Fruit fly (Drosophila melanogaster) whole organism, embryonic: Measurements from ENCODE around the gene Rpp30.

Source experiments
- CG10209 ChIP-seq: fragments of 200-800 bp; sonication (Bioruptor generic); optimal IDR thresholded peaks from 3 replicates; lab custom pipeline; 2017; ENCODE audit warnings: missing biosample characterization, mild to moderate bottlenecking, missing genetic modification characterization, missing genetic modification reagents
- CG10959 ChIP-seq: fragments of 200-800 bp; sonication (Bioruptor generic); IDR thresholded peaks from 2 replicates; pipeline ENCODE4 v1.3.6; 2022; ENCODE audit warnings: missing biosample characterization, missing genetic modification characterization
- CG12236 ChIP-seq: fragments of 200-800 bp; sonication (Bioruptor generic); optimal IDR thresholded peaks from 2 replicates; lab custom pipeline; 2016; ENCODE audit warnings: missing biosample characterization, missing genetic modification characterization
- CG12391 ChIP-seq: fragments of 200-800 bp; sonication (Bioruptor generic); optimal IDR thresholded peaks from 3 replicates; lab custom pipeline; 2018; ENCODE audit warnings: missing biosample characterization, mild to moderate bottlenecking, missing genetic modification characterization, moderate library complexity
- CG14050 ChIP-seq: fragments of 200-800 bp; sonication (Bioruptor generic); IDR thresholded peaks from 3 replicates; pipeline ENCODE4 v1.3.6; 2022; ENCODE audit warnings: missing biosample characterization, missing genetic modification characterization
- CG14441 ChIP-seq: fragments of 200-800 bp; sonication (Bioruptor generic); IDR thresholded peaks from 2 replicates; pipeline ENCODE4 v1.3.6; 2022; ENCODE audit warnings: missing biosample characterization, missing genetic modification characterization
- CG15011 ChIP-seq: fragments of 200-800 bp; sonication (Bioruptor generic); optimal IDR thresholded peaks from 3 replicates; lab custom pipeline; 2018; ENCODE audit warnings: missing biosample characterization, mild to moderate bottlenecking, missing genetic modification characterization
- CG15073 ChIP-seq: fragments of 200-800 bp; sonication (Bioruptor generic); optimal IDR thresholded peaks from 2 replicates; lab custom pipeline; 2016; ENCODE audit warnings: missing biosample characterization, missing genetic modification characterization
- CG1602 ChIP-seq: fragments of 200-800 bp; sonication (Bioruptor generic); optimal IDR thresholded peaks from 3 replicates; lab custom pipeline; 2016; ENCODE audit warnings: missing biosample characterization, missing genetic modification characterization
- CG1792 ChIP-seq: fragments of 200-800 bp; sonication (Bioruptor generic); optimal IDR thresholded peaks from 2 replicates; lab custom pipeline; 2016; ENCODE audit warnings: missing biosample characterization, missing genetic modification characterization
- CG18476 ChIP-seq: fragments of 200-800 bp; sonication (Bioruptor generic); optimal IDR thresholded peaks from 2 replicates; lab custom pipeline; 2016; ENCODE audit warnings: missing biosample characterization, mild to moderate bottlenecking, missing genetic modification characterization
- CG30020 ChIP-seq: fragments of 200-800 bp; optimal IDR thresholded peaks from 2 replicates; lab custom pipeline; 2019; ENCODE audit warnings: missing biosample characterization, mild to moderate bottlenecking, missing genetic modification characterization, moderate library complexity
- CG30431 ChIP-seq: fragments of 200-800 bp; sonication (Bioruptor generic); optimal IDR thresholded peaks from 2 replicates; lab custom pipeline; 2017; ENCODE audit warnings: missing biosample characterization, missing genetic modification characterization
- CG4282 ChIP-seq: fragments of 200-800 bp; sonication (Bioruptor generic); optimal IDR thresholded peaks from 2 replicates; lab custom pipeline; 2016; ENCODE audit warnings: missing biosample characterization, missing genetic modification characterization
- CG4424 ChIP-seq: fragments of 200-800 bp; sonication (Bioruptor generic); optimal IDR thresholded peaks from 3 replicates; lab custom pipeline; 2016; ENCODE audit warnings: missing biosample characterization, missing genetic modification characterization
- CG4730 ChIP-seq: fragments of 200-800 bp; sonication (Bioruptor generic); IDR thresholded peaks from 2 replicates; pipeline ENCODE4 v1.3.6; 2022; ENCODE audit warnings: missing biosample characterization, missing genetic modification characterization
- CG6791 ChIP-seq: fragments of 200-800 bp; sonication (Bioruptor generic); IDR thresholded peaks from 3 replicates; pipeline ENCODE4 v1.3.6; 2022; ENCODE audit warnings: missing biosample characterization, missing genetic modification characterization; ENCODE audit not compliant: partially characterized antibody
- CG7556 ChIP-seq: fragments of 200-800 bp; sonication (Bioruptor generic); optimal IDR thresholded peaks from 2 replicates; lab custom pipeline; 2017; ENCODE audit warnings: missing biosample characterization, mild to moderate bottlenecking, missing genetic modification characterization
- CTCF ChIP-seq: fragments of 200-800 bp; sonication (Bioruptor generic); optimal IDR thresholded peaks from 2 replicates; lab custom pipeline; 2017; ENCODE audit warnings: missing biosample characterization, mild to moderate bottlenecking, missing genetic modification characterization, moderate library complexity
- D19A ChIP-seq: fragments of 200-800 bp; optimal IDR thresholded peaks from 3 replicates; lab custom pipeline; 2019; ENCODE audit warnings: missing biosample characterization, mild to moderate bottlenecking, missing genetic modification characterization, moderate library complexity
- Deaf1 ChIP-seq: fragments of 200-800 bp; optimal IDR thresholded peaks from 3 replicates; lab custom pipeline; 2019; ENCODE audit warnings: missing biosample characterization, mild to moderate bottlenecking, missing genetic modification characterization, moderate library complexity
- Dek ChIP-seq: fragments of 200-800 bp; sonication (Bioruptor generic); optimal IDR thresholded peaks from 3 replicates; lab custom pipeline; 2019; ENCODE audit warnings: missing biosample characterization, mild to moderate bottlenecking, missing genetic modification characterization, moderate library complexity
- Dfd ChIP-seq, 2 experiments: fragments of >200 bp; optimal IDR thresholded peaks; 2 replicates each; lab custom pipeline; 2017; ENCODE audit warnings: missing biosample characterization in 2 of 2, missing genetic modification characterization in 2 of 2
- E2f2 ChIP-seq: fragments of 200-800 bp; sonication (Bioruptor generic); IDR thresholded peaks from 2 replicates; pipeline ENCODE4 v1.3.6; 2022; ENCODE audit warnings: missing biosample characterization, missing genetic modification characterization
- Elba2 ChIP-seq: fragments of 200-800 bp; sonication (Bioruptor generic); optimal IDR thresholded peaks from 3 replicates; lab custom pipeline; 2016; ENCODE audit warnings: missing biosample characterization, missing genetic modification characterization
- Lhr ChIP-seq: fragments of 200-800 bp; sonication (Bioruptor generic); optimal IDR thresholded peaks from 3 replicates; lab custom pipeline; 2017; ENCODE audit warnings: mild to moderate bottlenecking, missing biosample characterization, missing genetic modification reagents, missing genetic modification characterization
- Med ChIP-seq: fragments of 200-800 bp; sonication (Bioruptor generic); peaks from one replicate; lab custom pipeline; 2016; ENCODE audit warnings: missing biosample characterization, missing genetic modification characterization, mild to moderate bottlenecking, inconsistent platforms, moderate library complexity
- Mes4 ChIP-seq: fragments of 200-800 bp; sonication (Bioruptor generic); optimal IDR thresholded peaks from 2 replicates; lab custom pipeline; 2016; ENCODE audit warnings: missing biosample characterization, missing genetic modification characterization
- Mrtf ChIP-seq: fragments of 200-800 bp; sonication (Bioruptor generic); IDR thresholded peaks from 3 replicates; pipeline ENCODE4 v1.3.6; 2022; ENCODE audit warnings: missing biosample characterization, missing genetic modification characterization
- Neu2 ChIP-seq: fragments of 200-800 bp; sonication (Bioruptor generic); optimal IDR thresholded peaks from 3 replicates; lab custom pipeline; 2016; ENCODE audit warnings: missing biosample characterization, missing genetic modification characterization, borderline replicate concordance
- Sox100B ChIP-seq: fragments of 200-800 bp; sonication (Bioruptor generic); optimal IDR thresholded peaks from 3 replicates; lab custom pipeline; 2018; ENCODE audit warnings: missing biosample characterization, mild to moderate bottlenecking, missing genetic modification characterization
- Sry-δ ChIP-seq: fragments of 200-800 bp; sonication (Bioruptor generic); optimal IDR thresholded peaks from 2 replicates; lab custom pipeline; 2016; ENCODE audit warnings: missing biosample characterization, missing genetic modification characterization
- Usf ChIP-seq: fragments of 200-800 bp; sonication (Bioruptor generic); optimal IDR thresholded peaks from 2 replicates; lab custom pipeline; 2017; ENCODE audit warnings: missing genotype, missing biosample characterization, missing genetic modification characterization
- Vsx1 ChIP-seq: fragments of 200-800 bp; sonication (Bioruptor generic); optimal IDR thresholded peaks from 2 replicates; lab custom pipeline; 2017; ENCODE audit warnings: missing biosample characterization, mild to moderate bottlenecking, missing genetic modification characterization, missing genetic modification reagents
- ab ChIP-seq: fragments of 200-800 bp; sonication (Bioruptor generic); optimal IDR thresholded peaks from 2 replicates; lab custom pipeline; 2016; ENCODE audit warnings: missing biosample characterization, missing genetic modification characterization
- abd-A ChIP-seq: fragments of 200-800 bp; sonication (Bioruptor generic); optimal IDR thresholded peaks from 3 replicates; lab custom pipeline; 2019; ENCODE audit warnings: missing biosample characterization, mild to moderate bottlenecking, missing genetic modification characterization, moderate library complexity
- al ChIP-seq: fragments of 200-800 bp; sonication (Bioruptor generic); IDR thresholded peaks from 2 replicates; pipeline ENCODE4 v1.3.6; 2022; ENCODE audit warnings: missing biosample characterization, missing genetic modification characterization
- ap ChIP-seq: fragments of 200-800 bp; sonication (Bioruptor generic); IDR thresholded peaks from 2 replicates; pipeline ENCODE4 v1.3.6; 2022; ENCODE audit warnings: missing biosample characterization, missing genetic modification characterization
- az2 ChIP-seq: fragments of 200-800 bp; sonication (Bioruptor generic); optimal IDR thresholded peaks from 3 replicates; lab custom pipeline; 2016; ENCODE audit warnings: missing biosample characterization, missing genetic modification characterization
- bbx ChIP-seq: fragments of 200-800 bp; sonication (Bioruptor generic); IDR thresholded peaks from 2 replicates; pipeline ENCODE4 v1.3.6; 2022; ENCODE audit warnings: missing biosample characterization, missing genetic modification characterization; ENCODE audit not compliant: partially characterized antibody
- fd96Cb ChIP-seq: fragments of 200-800 bp; sonication (Bioruptor generic); optimal IDR thresholded peaks from 2 replicates; lab custom pipeline; 2018; ENCODE audit warnings: missing biosample characterization, mild to moderate bottlenecking, missing genetic modification characterization, moderate library complexity
- gsb-n ChIP-seq: fragments of 200-800 bp; sonication (Bioruptor generic); optimal IDR thresholded peaks from 3 replicates; lab custom pipeline; 2018; ENCODE audit warnings: missing biosample characterization, mild to moderate bottlenecking, missing genetic modification characterization
- inv ChIP-seq: fragments of 200-800 bp; sonication (Bioruptor generic); IDR thresholded peaks from 2 replicates; pipeline ENCODE4 v1.3.6; 2022; ENCODE audit warnings: missing biosample characterization, missing genetic modification characterization; ENCODE audit not compliant: partially characterized antibody
- org-1 ChIP-seq: fragments of 200-800 bp; sonication (Bioruptor generic); optimal IDR thresholded peaks from 2 replicates; lab custom pipeline; 2017; ENCODE audit warnings: missing biosample characterization, missing genetic modification characterization
- pb ChIP-seq: fragments of 200-800 bp; sonication (Bioruptor generic); optimal IDR thresholded peaks from 3 replicates; lab custom pipeline; 2016; ENCODE audit warnings: missing biosample characterization, missing genetic modification characterization
- peb ChIP-seq: fragments of 200-800 bp; sonication (Bioruptor generic); IDR thresholded peaks from 2 replicates; pipeline ENCODE4 v1.3.6; 2022; ENCODE audit warnings: missing biosample characterization, missing genetic modification characterization
- slbo ChIP-seq: fragments of 200-800 bp; sonication (Bioruptor generic); IDR thresholded peaks from 2 replicates; pipeline ENCODE4 v1.3.6; 2022; ENCODE audit warnings: missing biosample characterization, missing genetic modification characterization
- tll ChIP-seq, 2 experiments: fragments of 200-800 bp in 1 of 2; fragments of >200 bp in 1 of 2; sonication (Bioruptor generic) in 1 of 2; optimal IDR thresholded peaks; 2 replicates each; lab custom pipeline; 2017 to 2019; ENCODE audit warnings: missing biosample characterization in 2 of 2, missing genetic modification characterization in 2 of 2, mild to moderate bottlenecking in 1 of 2, moderate library complexity in 1 of 2
- usp ChIP-seq: fragments of >200 bp; optimal IDR thresholded peaks from 2 replicates; lab custom pipeline; 2017; ENCODE audit warnings: missing biosample characterization, missing genetic modification characterization
- zen2 ChIP-seq: fragments of 200-800 bp; sonication (Bioruptor generic); IDR thresholded peaks from 3 replicates; pipeline ENCODE4 v1.3.6; 2022; ENCODE audit warnings: missing biosample characterization, missing genetic modification characterization; ENCODE audit not compliant: partially characterized antibody

The Rpp30 gene

DNA sequence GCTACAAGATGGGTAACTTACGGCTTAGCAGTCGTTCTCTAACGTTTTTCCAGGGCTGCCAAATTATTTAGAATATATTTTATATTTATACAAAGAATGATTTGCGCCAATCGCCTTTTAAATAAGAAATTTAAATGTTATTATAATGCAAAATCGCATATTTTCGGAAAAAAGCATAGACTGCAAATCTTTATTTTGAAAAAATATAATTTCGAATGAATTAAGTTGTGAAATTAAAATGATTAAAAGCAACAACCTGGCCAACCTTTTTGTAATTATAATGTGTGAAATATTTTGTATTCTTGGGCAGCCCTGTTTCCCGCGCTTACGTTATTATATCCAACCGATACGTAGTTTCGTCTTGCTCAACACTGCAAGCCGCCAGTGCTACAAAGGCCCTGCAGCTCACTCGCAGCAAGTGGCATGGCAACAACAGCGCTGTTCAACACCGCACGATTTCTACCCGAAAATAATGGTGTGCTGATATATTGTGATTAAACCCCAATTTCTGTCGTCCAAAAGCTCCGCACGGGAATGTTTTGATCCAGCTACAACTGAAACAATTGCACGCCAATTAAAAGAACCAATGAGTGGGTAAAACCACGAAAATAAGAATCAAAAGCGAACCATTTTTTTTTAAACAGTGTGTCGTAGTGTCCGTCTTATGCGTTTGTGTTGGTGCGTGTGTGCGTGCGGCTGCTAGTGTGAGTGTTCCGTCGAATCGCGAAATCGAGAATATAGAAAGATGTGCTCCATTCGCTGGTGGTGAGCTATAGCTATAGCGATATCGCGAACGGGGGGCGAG lies 45.5 kb upstream of the Rpp30 start, which contains the start of gene Pi3K21B (continued):
- TF ChIP-seq CG15011 = peak; percentile 83
- TF ChIP-seq Dfd (GFP tag; optimal IDR thresholded peaks at IDR 0.05; lab: Kevin White, UChicago) = peak in 1 of 2 experiments; percentile 56
- TF ChIP-seq gsb-n (tag; lab: Kevin White, UChicago) = peak; percentile 82
- TF ChIP-seq abd-A = peak; percentile 53
- peak; percentile 29 for TF ChIP-seq CTCF
- peak; percentile 60 for TF ChIP-seq Lhr (GFP tag; lab: Kevin White, UChicago)
- TF ChIP-seq org-1 = peak; percentile 73
- TF ChIP-seq CG18476 (GFP tag; lab: Kevin White, UChicago) = peak; percentile 79
- TF ChIP-seq az2 (GFP tag; lab: Kevin White, UChicago) = peak; percentile 87
- peak; percentile 80 for TF ChIP-seq Usf (GFP tag; lab: Kevin White, UChicago)
- TF ChIP-seq tll (GFP tag; optimal IDR thresholded peaks at IDR 0.05; lab: Kevin White, UChicago) = no peak
- peak; percentile 90 for TF ChIP-seq Sox100B (GFP tag; lab: Kevin White, UChicago)
- peak; percentile 96 for TF ChIP-seq slbo (GFP tag; lab: Robert Waterston, UW)
- TF ChIP-seq Mrtf (GFP tag; lab: Robert Waterston, UW) = no peak; the same call in none of the 3 replicates
- peak; percentile 91 for TF ChIP-seq Dek (tag; lab: Kevin White, UChicago)
- TF ChIP-seq CG15073 (GFP tag; lab: Kevin White, UChicago) = peak; percentile 67
- TF ChIP-seq CG6791 (GFP tag; lab: Robert Waterston, UW) = peak; percentile 73
- peak; percentile 93 for TF ChIP-seq CG12391
- TF ChIP-seq CG30020 (tag; lab: Kevin White, UChicago) = peak; percentile 75
- peak; percentile 80 for TF ChIP-seq CG14441 (GFP tag; lab: Robert Waterston, UW)
- peak; percentile 61 for TF ChIP-seq Elba2 (GFP tag; lab: Kevin White, UChicago)
- TF ChIP-seq al (GFP tag; lab: Robert Waterston, UW) = peak; percentile 77
- TF ChIP-seq CG30431 (GFP tag; lab: Kevin White, UChicago) = peak; percentile 79
- peak; percentile 54 for TF ChIP-seq bbx
- TF ChIP-seq CG10209 = peak; percentile 92
- peak; percentile 78 for TF ChIP-seq D19A (tag; lab: Kevin White, UChicago)
- peak; percentile 88 for TF ChIP-seq E2f2 (GFP tag; lab: Robert Waterston, UW)
- peak; percentile 90 for TF ChIP-seq CG1602
- peak; percentile 64 for TF ChIP-seq CG14050 (GFP tag; lab: Robert Waterston, UW)
- peak; percentile 78 for TF ChIP-seq ap (GFP tag; lab: Robert Waterston, UW)
- TF ChIP-seq CG4730 (GFP tag; lab: Robert Waterston, UW) = peak; percentile 58
- TF ChIP-seq zen2 (GFP tag; lab: Robert Waterston, UW) = no peak
- peak; percentile 77 for TF ChIP-seq CG12236
- TF ChIP-seq Sry-δ (GFP tag; lab: Kevin White, UChicago) = peak; percentile 62
- TF ChIP-seq inv (GFP tag; lab: Robert Waterston, UW) = no peak
- TF ChIP-seq Deaf1 = peak; percentile 28
- TF ChIP-seq Vsx1 (GFP tag; lab: Kevin White, UChicago) = peak; percentile 61
- peak; percentile 99 for TF ChIP-seq Med (GFP tag; lab: Kevin White, UChicago)
- peak; percentile 70 for TF ChIP-seq peb
- peak; percentile 78 for TF ChIP-seq CG10959 (GFP tag; lab: Robert Waterston, UW)
- no peak for TF ChIP-seq usp (GFP tag; lab: Kevin White, UChicago)
- TF ChIP-seq CG4282 (GFP tag; lab: Kevin White, UChicago) = peak; percentile 92
- TF ChIP-seq pb (GFP tag; lab: Kevin White, UChicago) = peak; percentile 90
- TF ChIP-seq CG4424 (GFP tag; lab: Kevin White, UChicago) = peak; percentile 89
- TF ChIP-seq fd96Cb (tag; lab: Kevin White, UChicago) = peak; percentile 89
- TF ChIP-seq Mes4 (GFP tag; lab: Kevin White, UChicago) = peak; percentile 80
- TF ChIP-seq CG7556 = peak; percentile 93
- peak; percentile 90 for TF ChIP-seq CG1792 (GFP tag; lab: Kevin White, UChicago)
- TF ChIP-seq Neu2 (GFP tag; lab: Kevin White, UChicago) = peak; percentile 58
- peak; percentile 86 for TF ChIP-seq ab (GFP tag; lab: Kevin White, UChicago)
